Fruit fly (Drosophila melanogaster) whole organism, pupa: ENCODE measurements around the gene Act5C.

ENCODE experiments used
- CG13204 ChIP-seq: fragments of 200-800 bp; sonication (Bioruptor generic); optimal IDR thresholded peaks from 2 replicates; lab custom pipeline; 2018; ENCODE audit warnings: missing biosample characterization, mild to moderate bottlenecking, missing genetic modification characterization, moderate library complexity
- CG32121 ChIP-seq: fragments of 200-800 bp; sonication (Bioruptor generic); IDR thresholded peaks from 2 replicates; pipeline ENCODE4 v1.3.6; 2022; ENCODE audit warnings: missing biosample characterization, missing genetic modification characterization
- CG8301 ChIP-seq: fragments of 200-800 bp; sonication (Bioruptor generic); optimal IDR thresholded peaks from 2 replicates; lab custom pipeline; 2018; ENCODE audit warnings: missing biosample characterization, mild to moderate bottlenecking, missing genetic modification characterization
- EcR ChIP-seq: fragments of 200-800 bp; sonication (Bioruptor generic); optimal IDR thresholded peaks from 3 replicates; lab custom pipeline; 2019; ENCODE audit warnings: missing biosample characterization, missing genetic modification characterization, mild to moderate bottlenecking, moderate library complexity, missing genetic modification reagents
- Snoo ChIP-seq: fragments of 200-800 bp; sonication (Bioruptor generic); optimal IDR thresholded peaks from 3 replicates; lab custom pipeline; 2017; ENCODE audit warnings: missing biosample characterization, mild to moderate bottlenecking, missing genetic modification characterization, inconsistent platforms
- gl ChIP-seq: fragments of 200-800 bp; sonication (Bioruptor generic); optimal IDR thresholded peaks from 2 replicates; lab custom pipeline; 2018; ENCODE audit warnings: missing biosample characterization, mild to moderate bottlenecking, missing genetic modification characterization
- rn ChIP-seq: fragments of 200-800 bp; sonication (Bioruptor generic); IDR thresholded peaks from 2 replicates; pipeline ENCODE4 v1.3.6; 2022; ENCODE audit warnings: missing biosample characterization, missing genetic modification characterization

- TF ChIP-seq CG32121 (GFP tag; lab: Robert Waterston, UW) (peak; percentile 22; the same call in 1 of the 2 replicates), Snoo (peak; percentile 46), CG8301 (no peak), EcR (peak; percentile 77), gl (tag; lab: Kevin White, UChicago) (no peak), rn (GFP tag; lab: Robert Waterston, UW) (no peak), CG13204 (GFP tag; lab: Kevin White, UChicago) (peak; percentile 51)
Observed at dm6 chrX:5901628-5902213, 1.1 kb downstream of the Act5C start.
